Fruit fly (Drosophila melanogaster): ENCODE measurements around the gene Qtzl.

Qtzl gene

DNA sequence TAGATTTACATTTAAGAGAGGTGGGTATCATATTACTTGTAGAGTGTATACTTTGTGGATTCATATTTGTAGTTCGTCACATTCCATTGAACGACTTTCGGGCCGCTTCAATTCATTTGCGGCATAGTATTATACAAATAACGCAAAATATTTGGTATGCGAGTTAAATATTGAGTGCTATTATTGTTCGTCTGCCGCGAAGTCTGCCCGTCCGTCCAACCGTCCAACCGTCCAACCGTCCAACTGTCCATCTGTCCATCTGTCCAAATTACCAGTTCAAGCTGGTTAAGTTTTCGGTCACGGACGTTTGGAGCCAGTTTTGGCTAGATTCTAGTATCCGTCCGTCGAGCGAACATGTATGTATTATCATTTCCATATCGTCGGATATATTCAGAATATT, 28.6 kb downstream of the Qtzl start:
- TF ChIP-seq sv (GFP tag; optimal IDR thresholded peaks at IDR 0.05) (no peak), HLH106 (tag; optimal IDR thresholded peaks at IDR 0.05) (no peak), Vsx2 (GFP tag; optimal IDR thresholded peaks at IDR 0.05; ENCODE audit: partially characterized antibody) (no peak), Jra (GFP tag; optimal IDR thresholded peaks at IDR 0.05) (no peak), Sp1 (GFP tag; optimal IDR thresholded peaks at IDR 0.05) (no peak), Hr78 (GFP tag; optimal IDR thresholded peaks at IDR 0.05) (no peak), usp (GFP tag; optimal IDR thresholded peaks at IDR 0.05) (no peak), tai (GFP tag; optimal IDR thresholded peaks at IDR 0.05) (no peak), Dif (GFP tag; optimal IDR thresholded peaks at IDR 0.05; ENCODE audit: partially characterized antibody) (no peak), pan (optimal IDR thresholded peaks at IDR 0.05) (no peak), sage (GFP tag; optimal IDR thresholded peaks at IDR 0.05) (no peak), OdsH (GFP tag; optimal IDR thresholded peaks at IDR 0.05) (no peak), Hr83 (GFP tag; optimal IDR thresholded peaks at IDR 0.05; ENCODE audit: poor library complexity, severe bottlenecking) (no peak)

DNA sequence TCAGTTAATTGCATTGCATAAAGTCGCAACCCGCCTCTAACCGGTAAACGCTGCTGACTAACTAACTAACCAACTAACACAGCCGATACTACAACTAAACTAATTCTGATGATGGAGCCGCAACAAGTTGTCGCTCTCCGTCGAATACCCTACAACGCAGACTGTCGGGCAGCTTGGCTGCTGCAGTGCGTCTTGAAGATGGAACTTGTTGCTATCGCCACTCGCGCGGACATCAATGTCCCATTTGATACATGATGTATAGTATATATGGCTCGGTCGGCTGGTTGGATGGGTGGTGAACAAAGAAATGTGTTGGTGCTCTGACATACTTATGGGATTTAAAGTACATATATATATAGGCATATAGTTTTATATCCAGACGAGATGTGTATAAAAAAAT, 30.0 kb downstream of the Qtzl start:
- TF ChIP-seq CG32264 (GFP tag; optimal IDR thresholded peaks at IDR 0.05) (no peak), Sp1 (GFP tag; optimal IDR thresholded peaks at IDR 0.05) (peak; percentile 49), Rel (GFP tag; optimal IDR thresholded peaks at IDR 0.05) (no peak), Rel (tag; optimal IDR thresholded peaks at IDR 0.05) (no peak), rgr (GFP tag; optimal IDR thresholded peaks at IDR 0.05) (peak; percentile 49), Hnf4 (GFP tag; optimal IDR thresholded peaks at IDR 0.05) (peak; percentile 19), jim (GFP tag; optimal IDR thresholded peaks at IDR 0.05) (no peak), sv (GFP tag; optimal IDR thresholded peaks at IDR 0.05) (no peak), tai (GFP tag; optimal IDR thresholded peaks at IDR 0.05) (no peak), pan (optimal IDR thresholded peaks at IDR 0.05) (no peak), Dfd (GFP tag; optimal IDR thresholded peaks at IDR 0.05) (no peak), Myc (optimal IDR thresholded peaks at IDR 0.05) (no peak), dmrt93B (GFP tag; optimal IDR thresholded peaks at IDR 0.05) (no peak), OdsH (GFP tag; optimal IDR thresholded peaks at IDR 0.05) (no peak), psq (GFP tag; optimal IDR thresholded peaks at IDR 0.05) (peak; percentile 35), Abd-B (GFP tag; optimal IDR thresholded peaks at IDR 0.05) (no peak), h (GFP tag; optimal IDR thresholded peaks at IDR 0.05) (no peak), Vsx2 (GFP tag; optimal IDR thresholded peaks at IDR 0.05; ENCODE audit: partially characterized antibody) (no peak), dl (GFP tag; optimal IDR thresholded peaks at IDR 0.05; ENCODE audit: insufficient read depth in 1 of 2, partially characterized antibody in 2 of 2) (no peak), Dif (GFP tag; optimal IDR thresholded peaks at IDR 0.05; ENCODE audit: partially characterized antibody) (no peak), Hr83 (GFP tag; optimal IDR thresholded peaks at IDR 0.05; ENCODE audit: poor library complexity, severe bottlenecking) (no peak), brk (GFP tag; optimal IDR thresholded peaks at IDR 0.05) (no peak), br (GFP tag; optimal IDR thresholded peaks at IDR 0.05) (peak; percentile 33), fru (GFP tag; optimal IDR thresholded peaks at IDR 0.05) (no peak), N (GFP tag; optimal IDR thresholded peaks at IDR 0.05) (no peak), CrebA (GFP tag; optimal IDR thresholded peaks at IDR 0.05; ENCODE audit: borderline replicate concordance) (no peak), ey (GFP tag; optimal IDR thresholded peaks at IDR 0.05) (peak; percentile 34), Mio (GFP tag; optimal IDR thresholded peaks at IDR 0.05) (no peak), CG9705 (GFP tag; optimal IDR thresholded peaks at IDR 0.05) (peak; percentile 7), sage (GFP tag; optimal IDR thresholded peaks at IDR 0.05) (no peak), usp (GFP tag; optimal IDR thresholded peaks at IDR 0.05) (no peak), Hr78 (GFP tag; optimal IDR thresholded peaks at IDR 0.05) (no peak), lola (GFP tag; optimal IDR thresholded peaks at IDR 0.05) (no peak), HLH106 (tag; optimal IDR thresholded peaks at IDR 0.05) (peak; percentile 41), woc (GFP tag; optimal IDR thresholded peaks at IDR 0.05) (peak; percentile 48), Jra (GFP tag; optimal IDR thresholded peaks at IDR 0.05) (no peak), GATAd (GFP tag; optimal IDR thresholded peaks at IDR 0.05) (no peak), dsf (GFP tag; optimal IDR thresholded peaks at IDR 0.05; ENCODE audit: borderline replicate concordance) (no peak), foxo (GFP tag; optimal IDR thresholded peaks at IDR 0.05) (peak in 1 of 2 experiments; percentile 15)
